Fruit fly (Drosophila melanogaster) whole organism, prepupa: Measurements from ENCODE around the gene lic.

Experiments used
- Blimp-1 ChIP-seq: fragments of 200-800 bp; sonication (Bioruptor generic); optimal IDR thresholded peaks from 3 replicates; lab custom pipeline; 2017; ENCODE audit warnings: missing biosample characterization, missing genetic modification characterization, mild to moderate bottlenecking, moderate library complexity, missing genetic modification reagents
- CG10631 ChIP-seq: fragments of 200-800 bp; sonication (Bioruptor generic); optimal IDR thresholded peaks from 2 replicates; lab custom pipeline; 2016; ENCODE audit warnings: missing biosample characterization, missing genetic modification characterization
- CG10669 ChIP-seq: fragments of 200-800 bp; sonication (Bioruptor generic); optimal IDR thresholded peaks from 3 replicates; lab custom pipeline; 2018; ENCODE audit warnings: missing biosample characterization, mild to moderate bottlenecking, missing genetic modification characterization, moderate library complexity
- CG11294 ChIP-seq: fragments of 200-800 bp; sonication (Bioruptor generic); IDR thresholded peaks from 2 replicates; pipeline ENCODE4 v1.3.6; 2022; ENCODE audit warnings: missing biosample characterization, missing genetic modification characterization
- CG11762 ChIP-seq: fragments of 200-800 bp; sonication (Bioruptor generic); optimal IDR thresholded peaks from 3 replicates; lab custom pipeline; 2016; ENCODE audit warnings: missing biosample characterization, missing genetic modification characterization; ENCODE audit not compliant: insufficient read depth
- CG11902 ChIP-seq: fragments of 200-800 bp; sonication (Bioruptor generic); optimal IDR thresholded peaks from 3 replicates; lab custom pipeline; 2016; ENCODE audit warnings: missing biosample characterization, missing genetic modification characterization
- CG15336 ChIP-seq: fragments of 200-800 bp; sonication (Bioruptor generic); IDR thresholded peaks from 2 replicates; pipeline ENCODE4 v1.3.6; 2022; ENCODE audit warnings: missing biosample characterization, missing genetic modification characterization
- CG1621 ChIP-seq: fragments of 200-800 bp; sonication (Bioruptor generic); optimal IDR thresholded peaks from 3 replicates; lab custom pipeline; 2018; ENCODE audit warnings: missing biosample characterization, mild to moderate bottlenecking, missing genetic modification characterization
- CG16779 ChIP-seq: fragments of 200-800 bp; sonication (Bioruptor generic); optimal IDR thresholded peaks from 3 replicates; lab custom pipeline; 2017; ENCODE audit warnings: missing biosample characterization, mild to moderate bottlenecking, missing genetic modification characterization
- CG3032 ChIP-seq: fragments of 200-800 bp; optimal IDR thresholded peaks from 2 replicates; lab custom pipeline; 2019; ENCODE audit warnings: missing biosample characterization, mild to moderate bottlenecking, missing genetic modification characterization, moderate library complexity
- CG31627 ChIP-seq: fragments of 200-800 bp; sonication (Bioruptor generic); optimal IDR thresholded peaks from 3 replicates; lab custom pipeline; 2016; ENCODE audit warnings: missing biosample characterization, missing genetic modification characterization
- CG34406 ChIP-seq: fragments of 200-800 bp; sonication (Bioruptor generic); optimal IDR thresholded peaks from 3 replicates; lab custom pipeline; 2016; ENCODE audit warnings: missing biosample characterization, missing genetic modification characterization
- CG3919 ChIP-seq: fragments of 200-800 bp; sonication (Bioruptor generic); optimal IDR thresholded peaks from 3 replicates; lab custom pipeline; 2016; ENCODE audit warnings: missing biosample characterization, missing genetic modification characterization
- CG6792 ChIP-seq: fragments of 200-800 bp; sonication (Bioruptor generic); optimal IDR thresholded peaks from 3 replicates; lab custom pipeline; 2016; ENCODE audit warnings: missing biosample characterization, missing genetic modification characterization
- CG6854 ChIP-seq: fragments of 200-800 bp; sonication (Bioruptor generic); optimal IDR thresholded peaks from 2 replicates; lab custom pipeline; 2017; ENCODE audit warnings: missing biosample characterization, mild to moderate bottlenecking, missing genetic modification characterization
- CG7368 ChIP-seq: fragments of 200-800 bp; sonication (Bioruptor generic); optimal IDR thresholded peaks from 3 replicates; lab custom pipeline; 2016; ENCODE audit warnings: missing biosample characterization, missing genetic modification characterization
- CG8119 ChIP-seq: fragments of 200-800 bp; sonication (Bioruptor generic); IDR thresholded peaks from 3 replicates; pipeline ENCODE4 v1.3.6; 2022; ENCODE audit warnings: missing biosample characterization, missing genetic modification characterization
- CG8319 ChIP-seq: fragments of 200-800 bp; sonication (Bioruptor generic); optimal IDR thresholded peaks from 3 replicates; lab custom pipeline; 2016; ENCODE audit warnings: missing biosample characterization, missing genetic modification characterization
- CG8632 ChIP-seq: fragments of 200-800 bp; sonication (Bioruptor generic); optimal IDR thresholded peaks from 3 replicates; lab custom pipeline; 2016; ENCODE audit warnings: missing biosample characterization, missing genetic modification characterization
- Eip75B ChIP-seq: fragments of 200-800 bp; sonication (Bioruptor generic); optimal IDR thresholded peaks from 3 replicates; lab custom pipeline; 2016; ENCODE audit warnings: missing biosample characterization, missing genetic modification characterization
- Eip78C ChIP-seq: fragments of 200-800 bp; sonication (Bioruptor generic); peaks from one replicate; lab custom pipeline; 2016; ENCODE audit warnings: missing biosample characterization, missing genetic modification characterization
- Ets21C ChIP-seq: fragments of 200-800 bp; sonication (Bioruptor generic); optimal IDR thresholded peaks from 3 replicates; lab custom pipeline; 2016; ENCODE audit warnings: missing biosample characterization, missing genetic modification characterization
- Gug ChIP-seq: fragments of 200-800 bp; sonication (Bioruptor generic); IDR thresholded peaks from 2 replicates; pipeline ENCODE4 v1.3.6; 2022; ENCODE audit warnings: missing biosample characterization, missing genetic modification characterization
- Hr38 ChIP-seq: sonication (Bioruptor generic); optimal IDR thresholded peaks from 2 replicates; lab custom pipeline; 2016; ENCODE audit warnings: missing biosample characterization, missing genetic modification characterization
- Hr4 ChIP-seq: fragments of 200-800 bp; sonication (Bioruptor generic); optimal IDR thresholded peaks from 3 replicates; lab custom pipeline; 2016; ENCODE audit warnings: missing biosample characterization, missing genetic modification characterization
- Met ChIP-seq: fragments of 200-800 bp; sonication (Bioruptor generic); optimal IDR thresholded peaks from 3 replicates; lab custom pipeline; 2016; ENCODE audit warnings: missing biosample characterization, missing genetic modification characterization
- OdsH ChIP-seq: fragments of 200-800 bp; sonication (Bioruptor generic); optimal IDR thresholded peaks from 3 replicates; lab custom pipeline; 2016; ENCODE audit warnings: missing biosample characterization, missing genetic modification characterization
- Smox ChIP-seq: fragments of 200-800 bp; sonication (Bioruptor generic); optimal IDR thresholded peaks from 3 replicates; lab custom pipeline; 2016; ENCODE audit warnings: missing biosample characterization, missing genetic modification characterization
- Sox102F ChIP-seq: fragments of 200-800 bp; sonication (Bioruptor generic); optimal IDR thresholded peaks from 2 replicates; lab custom pipeline; 2016; ENCODE audit warnings: missing biosample characterization, mild to moderate bottlenecking, missing genetic modification characterization
- Sox14 ChIP-seq: fragments of 200-800 bp; sonication (Bioruptor generic); optimal IDR thresholded peaks from 3 replicates; lab custom pipeline; 2016; ENCODE audit warnings: missing biosample characterization, missing genetic modification characterization
- Sox15 ChIP-seq: fragments of 200-800 bp; sonication (Bioruptor generic); optimal IDR thresholded peaks from 3 replicates; lab custom pipeline; 2016; ENCODE audit warnings: missing biosample characterization, missing genetic modification characterization
- achi ChIP-seq: fragments of 200-800 bp; sonication (Bioruptor generic); optimal IDR thresholded peaks from 3 replicates; lab custom pipeline; 2016; ENCODE audit warnings: missing biosample characterization, missing genetic modification characterization
- acj6 ChIP-seq: fragments of 200-800 bp; sonication (Bioruptor generic); optimal IDR thresholded peaks from 3 replicates; lab custom pipeline; 2016; ENCODE audit warnings: missing biosample characterization, missing genetic modification characterization
- cyc ChIP-seq: fragments of 200-800 bp; sonication (Bioruptor generic); optimal IDR thresholded peaks from 3 replicates; lab custom pipeline; 2016; ENCODE audit warnings: missing biosample characterization, missing genetic modification characterization
- dac ChIP-seq: fragments of 200-800 bp; sonication (Bioruptor generic); optimal IDR thresholded peaks from 2 replicates; lab custom pipeline; 2017; ENCODE audit warnings: missing biosample characterization, mild to moderate bottlenecking, missing genetic modification characterization
- dsx ChIP-seq: fragments of 200-800 bp; optimal IDR thresholded peaks from 3 replicates; lab custom pipeline; 2019; ENCODE audit warnings: missing biosample characterization, mild to moderate bottlenecking, missing genetic modification characterization, moderate library complexity; ENCODE audit not compliant: poor library complexity, severe bottlenecking
- eg ChIP-seq: fragments of 200-800 bp; sonication (Bioruptor generic); IDR thresholded peaks from 3 replicates; pipeline ENCODE4 v1.3.6; 2022; ENCODE audit warnings: missing biosample characterization, missing genetic modification characterization
- fd59A ChIP-seq: fragments of 200-800 bp; sonication (Bioruptor generic); optimal IDR thresholded peaks from 2 replicates; lab custom pipeline; 2017; ENCODE audit warnings: missing biosample characterization, mild to moderate bottlenecking, missing genetic modification characterization, missing genetic modification reagents
- fd85E ChIP-seq: fragments of 200-800 bp; sonication (Bioruptor generic); optimal IDR thresholded peaks from 3 replicates; lab custom pipeline; 2016; ENCODE audit warnings: missing biosample characterization, missing genetic modification characterization
- fkh ChIP-seq: fragments of 200-800 bp; sonication (Bioruptor generic); optimal IDR thresholded peaks from 3 replicates; lab custom pipeline; 2017; ENCODE audit warnings: missing biosample characterization, mild to moderate bottlenecking, missing genetic modification characterization, moderate library complexity
- lz ChIP-seq: fragments of 200-800 bp; sonication (Bioruptor generic); optimal IDR thresholded peaks from 3 replicates; lab custom pipeline; 2016; ENCODE audit warnings: missing biosample characterization, missing genetic modification characterization
- net ChIP-seq: fragments of 200-800 bp; sonication (Bioruptor generic); optimal IDR thresholded peaks from 3 replicates; lab custom pipeline; 2016; ENCODE audit warnings: missing biosample characterization, missing genetic modification characterization
- pdm3 ChIP-seq: fragments of 200-800 bp; sonication (Bioruptor generic); optimal IDR thresholded peaks from 3 replicates; lab custom pipeline; 2016; ENCODE audit warnings: missing biosample characterization, missing genetic modification characterization
- salr ChIP-seq, 2 experiments: fragments of 200-800 bp; sonication (Bioruptor generic); optimal IDR thresholded peaks; 3 replicates each; lab custom pipeline; 2016 to 2018; ENCODE audit warnings: missing biosample characterization in 2 of 2, missing genetic modification characterization in 2 of 2, mild to moderate bottlenecking in 1 of 2
- ss ChIP-seq, 2 experiments: fragments of 200-800 bp; sonication (Bioruptor generic); optimal IDR thresholded peaks; 2 replicates in 1 of 2; 3 replicates in 1 of 2; lab custom pipeline; 2017 to 2018; ENCODE audit warnings: mild to moderate bottlenecking in 2 of 2, missing biosample characterization in 2 of 2, missing genetic modification characterization in 2 of 2, moderate library complexity in 1 of 2
- svp ChIP-seq: fragments of 200-800 bp; sonication (Bioruptor generic); peaks from one replicate; lab custom pipeline; 2016; ENCODE audit warnings: missing biosample characterization, missing genetic modification characterization

Gene lic

dm6 chrX:13130175-13130822 is 39.4 kb downstream of the lic start (continued):
- no peak for TF ChIP-seq fd85E (GFP tag; lab: Kevin White, UChicago)
- peak; percentile 63 for TF ChIP-seq Sox14 (GFP tag; lab: Kevin White, UChicago)
- peak; percentile 11 to 55 for TF ChIP-seq ss (GFP tag; optimal IDR thresholded peaks at IDR 0.05; lab: Kevin White, UChicago)
- peak; percentile 34 for TF ChIP-seq fkh (GFP tag; lab: Kevin White, UChicago)
- peak; percentile 13 for TF ChIP-seq Sox15
- TF ChIP-seq Hr38 (GFP tag; lab: Kevin White, UChicago) = no peak
- peak; percentile 47 for TF ChIP-seq CG6792 (GFP tag; lab: Kevin White, UChicago)
- peak; percentile 34 for TF ChIP-seq net (GFP tag; lab: Kevin White, UChicago)
- TF ChIP-seq svp (GFP tag; lab: Kevin White, UChicago) = peak; percentile 27

DNA sequence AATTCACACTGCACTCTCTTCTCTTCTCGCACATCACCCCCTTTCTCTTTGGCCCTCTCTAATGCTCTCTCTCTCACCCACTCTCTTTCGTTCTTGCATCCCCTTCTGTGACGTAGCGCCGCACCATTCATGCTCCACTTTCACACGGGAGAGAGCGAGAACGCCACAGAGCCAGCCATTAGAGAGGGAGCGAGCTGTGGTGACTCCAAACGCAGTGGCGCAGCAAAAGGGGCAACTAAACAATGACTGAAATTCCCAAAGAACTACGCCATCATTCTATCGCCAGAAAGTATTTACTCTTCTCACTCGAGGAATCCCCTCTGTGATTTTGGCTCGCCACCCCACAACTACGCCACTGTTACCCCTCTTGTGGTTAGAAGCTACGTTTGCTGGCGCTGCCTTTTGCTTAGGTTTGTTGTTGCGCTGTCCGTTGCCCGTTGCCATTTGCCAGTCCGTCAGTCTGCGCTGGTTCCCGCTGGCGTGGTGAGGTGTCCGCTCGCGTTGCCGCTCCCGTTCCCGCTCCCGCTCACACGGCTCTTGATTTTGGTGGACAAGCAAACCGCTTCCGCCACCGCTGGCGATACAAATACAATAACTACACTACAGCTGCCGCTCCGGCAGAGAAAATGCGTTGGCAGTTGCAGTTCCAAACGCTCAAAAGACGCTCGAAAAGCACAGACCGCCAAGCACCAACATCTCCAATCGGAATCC is 40.3 kb downstream of the lic start:
- TF ChIP-seq CG3032 (tag; lab: Kevin White, UChicago) (peak; percentile 88), pdm3 (GFP tag; lab: Kevin White, UChicago) (peak; percentile 99), Sox14 (GFP tag; lab: Kevin White, UChicago) (peak; percentile 99), CG11902 (GFP tag; lab: Kevin White, UChicago) (peak; percentile 97), CG8319 (GFP tag; lab: Kevin White, UChicago) (peak; percentile 97), CG15336 (GFP tag; lab: Robert Waterston, UW) (peak; percentile 99), CG10631 (peak; percentile 98), CG1621 (tag; lab: Kevin White, UChicago) (peak; percentile 93), Sox15 (peak; percentile 96), CG6854 (GFP tag; lab: Kevin White, UChicago) (peak; percentile 97), Blimp-1 (GFP tag; lab: Kevin White, UChicago) (peak; percentile 94), CG11762 (GFP tag; lab: Kevin White, UChicago) (peak; percentile 96), OdsH (GFP tag; lab: Kevin White, UChicago) (peak; percentile 99), eg (GFP tag; lab: Robert Waterston, UW) (peak; percentile 100), CG7368 (GFP tag; lab: Kevin White, UChicago) (peak; percentile 98), Ets21C (GFP tag; lab: Kevin White, UChicago) (peak; percentile 98), lz (peak; percentile 99), svp (GFP tag; lab: Kevin White, UChicago) (peak; percentile 99), CG31627 (GFP tag; lab: Kevin White, UChicago) (peak; percentile 99), CG10669 (GFP tag; lab: Kevin White, UChicago) (peak; percentile 90), dsx (GFP tag; lab: Kevin White, UChicago) (peak; percentile 86), achi (peak; percentile 97), CG8632 (peak; percentile 94), fd85E (GFP tag; lab: Kevin White, UChicago) (peak; percentile 94), CG16779 (tag; lab: Kevin White, UChicago) (peak; percentile 96), Eip78C (peak; percentile 99), dac (GFP tag; lab: Kevin White, UChicago) (peak; percentile 99), cyc (GFP tag; lab: Kevin White, UChicago) (peak; percentile 99), CG3919 (GFP tag; lab: Kevin White, UChicago) (peak; percentile 99), Gug (GFP tag; lab: Robert Waterston, UW) (peak; percentile 99), CG8119 (peak; percentile 99), acj6 (GFP tag; lab: Kevin White, UChicago) (peak; percentile 98), CG6792 (GFP tag; lab: Kevin White, UChicago) (peak; percentile 98), Eip75B (peak; percentile 97), net (GFP tag; lab: Kevin White, UChicago) (peak; percentile 98), CG34406 (peak; percentile 95), Met (peak; percentile 99), salr (GFP tag; optimal IDR thresholded peaks at IDR 0.05; lab: Kevin White, UChicago) (peak; percentile 91 to 96), Smox (peak; percentile 98), ss (GFP tag; optimal IDR thresholded peaks at IDR 0.05; lab: Kevin White, UChicago) (peak; percentile 80 to 88), Hr38 (GFP tag; lab: Kevin White, UChicago) (peak; percentile 97), fkh (GFP tag; lab: Kevin White, UChicago) (peak; percentile 97), Sox102F (GFP tag; lab: Kevin White, UChicago) (peak; percentile 98), CG11294 (GFP tag; lab: Robert Waterston, UW) (peak; percentile 99), fd59A (GFP tag; lab: Kevin White, UChicago) (peak; percentile 91), Hr4 (GFP tag; lab: Kevin White, UChicago) (peak; percentile 99)
